Worm (Caenorhabditis elegans) whole organism, mixed stage, embryonic: Measurements from ENCODE around the gene ZK370.6.

Source experiments
- M03D4.4 ChIP-seq: sonication (generic microtip); optimal IDR thresholded peaks from 2 replicates; lab custom pipeline; 2017; ENCODE audit warnings: mild to moderate bottlenecking, missing genetic modification characterization, missing compliant biosample characterization
- bed-3 ChIP-seq: fragments of 200-800 bp; sonication (Bioruptor generic); optimal IDR thresholded peaks from 3 replicates; lab custom pipeline; 2018; ENCODE audit warnings: mild to moderate bottlenecking, missing genetic modification characterization, moderate library complexity, missing compliant biosample characterization
- blmp-1 ChIP-seq: fragments of 150-350 bp; optimal IDR thresholded peaks from 2 replicates; lab custom pipeline; 2014; ENCODE audit warnings: missing biosample characterization, missing genetic modification characterization
- ceh-39 ChIP-seq: fragments of 150-350 bp; optimal IDR thresholded peaks from 2 replicates; lab custom pipeline; 2014; ENCODE audit warnings: missing biosample characterization, missing genetic modification characterization
- ceh-43 ChIP-seq: fragments of 200-800 bp; sonication (Bioruptor generic); optimal IDR thresholded peaks from 2 replicates; lab custom pipeline; 2018; ENCODE audit warnings: mild to moderate bottlenecking, missing genetic modification characterization, moderate library complexity, missing compliant biosample characterization
- ceh-83 ChIP-seq: fragments of 200-800 bp; sonication (Bioruptor generic); optimal IDR thresholded peaks from 2 replicates; lab custom pipeline; 2018; ENCODE audit warnings: mild to moderate bottlenecking, missing genetic modification characterization, missing compliant biosample characterization
- ces-1 ChIP-seq: fragments of 150-350 bp; optimal IDR thresholded peaks from 2 replicates; lab custom pipeline; 2014; ENCODE audit warnings: missing biosample characterization, missing genetic modification reagents, missing genetic modification characterization
- cnd-1 ChIP-seq: fragments of 200-800 bp; sonication (Bioruptor generic); optimal IDR thresholded peaks from 2 replicates; lab custom pipeline; 2018; ENCODE audit warnings: mild to moderate bottlenecking, missing genetic modification characterization, missing compliant biosample characterization
- drap-1 ChIP-seq: fragments of 200-800 bp; sonication (Bioruptor generic); optimal IDR thresholded peaks from 3 replicates; lab custom pipeline; 2018; ENCODE audit warnings: mild to moderate bottlenecking, missing genetic modification characterization, missing compliant biosample characterization
- elt-1 ChIP-seq: sonication (generic microtip); optimal IDR thresholded peaks from 2 replicates; lab custom pipeline; 2017; ENCODE audit warnings: missing genetic modification characterization, mild to moderate bottlenecking, missing compliant biosample characterization, antibody characterized with exemption, moderate library complexity, borderline replicate concordance; ENCODE audit not compliant: insufficient read depth
- elt-3 ChIP-seq: fragments of 150-350 bp; optimal IDR thresholded peaks from 2 replicates; lab custom pipeline; 2014; ENCODE audit warnings: missing biosample characterization, missing genetic modification characterization
- flh-1 ChIP-seq: fragments of 200-800 bp; sonication (Bioruptor generic); optimal IDR thresholded peaks from 2 replicates; lab custom pipeline; 2018; ENCODE audit warnings: mild to moderate bottlenecking, missing genetic modification characterization, moderate library complexity, missing compliant biosample characterization
- ham-2 ChIP-seq: fragments of 200-800 bp; sonication (Bioruptor generic); optimal IDR thresholded peaks from 2 replicates; lab custom pipeline; 2018; ENCODE audit warnings: mild to moderate bottlenecking, missing genetic modification characterization, missing compliant biosample characterization
- hlh-1 ChIP-seq: fragments of 150-350 bp; optimal IDR thresholded peaks from 2 replicates; lab custom pipeline; 2014; ENCODE audit warnings: missing biosample characterization, missing genetic modification reagents, missing genetic modification characterization
- lin-13 ChIP-seq: fragments of 150-350 bp; optimal IDR thresholded peaks from 2 replicates; lab custom pipeline; 2014; ENCODE audit warnings: missing biosample characterization, missing genetic modification characterization
- lin-32 ChIP-seq: fragments of 200-800 bp; sonication (Bioruptor generic); optimal IDR thresholded peaks from 2 replicates; lab custom pipeline; 2018; ENCODE audit warnings: mild to moderate bottlenecking, missing genetic modification characterization, missing compliant biosample characterization
- lsy-2 ChIP-seq: fragments of 150-350 bp; optimal IDR thresholded peaks from 2 replicates; lab custom pipeline; 2014; ENCODE audit warnings: missing biosample characterization, missing genetic modification characterization
- mab-5 ChIP-seq: fragments of 150-350 bp; optimal IDR thresholded peaks from 2 replicates; lab custom pipeline; 2014; ENCODE audit warnings: missing biosample characterization, missing genetic modification characterization
- mep-1 ChIP-seq: fragments of 150-350 bp; optimal IDR thresholded peaks from 2 replicates; lab custom pipeline; 2017; ENCODE audit warnings: missing biosample characterization, missing genetic modification reagents, missing genetic modification characterization, inconsistent platforms
- mls-2 ChIP-seq: sonication (generic microtip); optimal IDR thresholded peaks from 2 replicates; lab custom pipeline; 2016; ENCODE audit warnings: mild to moderate bottlenecking, missing genetic modification characterization, moderate library complexity, missing compliant biosample characterization
- nhr-12 ChIP-seq: fragments of 150-350 bp; optimal IDR thresholded peaks from 2 replicates; lab custom pipeline; 2014; ENCODE audit warnings: missing biosample characterization, missing genetic modification characterization
- nhr-2 ChIP-seq: fragments of 150-350 bp; optimal IDR thresholded peaks from 2 replicates; lab custom pipeline; 2014; ENCODE audit warnings: missing biosample characterization, missing genetic modification characterization
- nhr-237 ChIP-seq: fragments of 150-350 bp; optimal IDR thresholded peaks from 2 replicates; lab custom pipeline; 2014; ENCODE audit warnings: missing biosample characterization, missing genetic modification characterization
- nhr-28 ChIP-seq: fragments of 150-350 bp; optimal IDR thresholded peaks from 2 replicates; lab custom pipeline; 2014; ENCODE audit warnings: missing biosample characterization, missing genetic modification characterization
- nhr-76 ChIP-seq: sonication (generic microtip); optimal IDR thresholded peaks from 2 replicates; lab custom pipeline; 2017; ENCODE audit warnings: missing biosample characterization, missing genetic modification characterization
- pha-4 ChIP-seq: fragments of 150-350 bp; optimal IDR thresholded peaks from 2 replicates; lab custom pipeline; 2018; ENCODE audit warnings: missing biosample characterization, missing genetic modification reagents, missing genetic modification characterization
- sem-2 ChIP-seq: fragments of 200-800 bp; sonication (Bioruptor generic); optimal IDR thresholded peaks from 2 replicates; lab custom pipeline; 2018; ENCODE audit warnings: mild to moderate bottlenecking, missing genetic modification characterization, missing compliant biosample characterization
- snpc-4 ChIP-seq: fragments of 150-350 bp; optimal IDR thresholded peaks from 2 replicates; lab custom pipeline; 2014; ENCODE audit warnings: missing biosample characterization, missing genetic modification characterization
- sptf-1 ChIP-seq: sonication (generic microtip); optimal IDR thresholded peaks from 2 replicates; lab custom pipeline; 2017; ENCODE audit warnings: mild to moderate bottlenecking, missing genetic modification characterization, moderate library complexity, missing compliant biosample characterization
- tbx-8 ChIP-seq: fragments of 200-800 bp; sonication (Bioruptor generic); optimal IDR thresholded peaks from 2 replicates; lab custom pipeline; 2018; ENCODE audit warnings: mild to moderate bottlenecking, missing genetic modification characterization, moderate library complexity, missing compliant biosample characterization
- unc-120 ChIP-seq: sonication (generic microtip); optimal IDR thresholded peaks from 2 replicates; lab custom pipeline; 2017; ENCODE audit warnings: missing genetic modification characterization, missing compliant biosample characterization; ENCODE audit not compliant: poor library complexity, severe bottlenecking
- unc-39 ChIP-seq: fragments of 150-350 bp; optimal IDR thresholded peaks from 2 replicates; lab custom pipeline; 2014; ENCODE audit warnings: missing biosample characterization, missing genetic modification characterization
- unc-62 ChIP-seq: fragments of 150-350 bp; optimal IDR thresholded peaks from 2 replicates; lab custom pipeline; 2014; ENCODE audit warnings: missing biosample characterization, missing genetic modification reagents, missing genetic modification characterization
- zip-8 ChIP-seq: fragments of 150-350 bp; optimal IDR thresholded peaks from 2 replicates; lab custom pipeline; 2014; ENCODE audit warnings: missing biosample characterization, missing genetic modification characterization
- ztf-11 ChIP-seq: fragments of 150-350 bp; optimal IDR thresholded peaks from 2 replicates; lab custom pipeline; 2014; ENCODE audit warnings: missing biosample characterization, missing genetic modification characterization

Gene ZK370.6

DNA sequence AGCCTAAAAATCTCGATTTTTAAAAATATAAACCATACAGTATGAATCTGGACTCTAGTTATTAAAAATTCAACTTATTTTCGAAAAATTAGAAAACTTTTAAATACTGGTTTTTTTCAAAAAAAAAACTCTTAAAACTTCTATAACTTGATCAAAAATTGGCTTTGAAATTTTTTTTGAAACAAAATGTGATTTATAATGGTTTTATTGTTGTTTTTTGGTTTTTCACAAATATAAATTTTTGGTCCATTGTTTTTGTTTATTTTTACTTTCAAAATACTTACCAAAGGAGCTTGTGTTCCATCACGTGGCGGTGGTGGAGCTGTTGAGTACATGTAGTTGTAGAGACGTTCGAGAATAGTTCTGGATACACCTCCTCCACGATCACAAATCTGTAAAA lies 5.4 kb downstream of the ZK370.6 start:
- TF ChIP-seq unc-62 (GFP tag; lab: Kevin White, UChicago) (no peak), sem-2 (GFP tag; lab: Kevin White, UChicago) (no peak), cnd-1 (tag; lab: Kevin White, UChicago) (no peak), hlh-1 (no peak), snpc-4 (tag; lab: Kevin White, UChicago) (no peak), lin-32 (no peak), ztf-11 (no peak), mep-1 (tag; lab: Kevin White, UChicago) (no peak), unc-39 (tag; lab: Kevin White, UChicago) (no peak), M03D4.4 (no peak), nhr-76 (tag; lab: Kevin White, UChicago) (no peak), elt-3 (tag; lab: Kevin White, UChicago) (no peak), unc-120 (tag; lab: Kevin White, UChicago) (no peak)

DNA sequence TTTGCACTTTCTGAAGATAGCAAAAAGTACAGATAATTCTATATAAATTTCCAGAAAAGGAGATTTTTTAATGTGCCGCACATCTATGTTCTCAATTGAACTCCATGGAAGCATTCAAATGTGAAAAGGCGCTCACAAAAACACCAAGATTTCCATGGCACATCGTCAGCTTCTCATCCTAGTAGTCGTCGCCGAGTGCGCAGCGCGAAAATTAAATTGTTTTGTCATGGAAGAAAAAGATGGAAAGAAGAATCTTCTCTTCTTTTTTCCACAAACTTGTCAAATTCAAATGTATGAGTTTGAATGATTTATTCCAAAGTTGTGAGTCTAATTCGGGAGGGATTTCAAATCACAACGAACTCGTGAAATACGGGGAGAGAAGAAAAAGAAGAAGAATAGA lies 6.3 kb downstream of the ZK370.6 start:
- TF ChIP-seq sptf-1 (tag; lab: Kevin White, UChicago) (no peak), ces-1 (peak; percentile 81)

DNA sequence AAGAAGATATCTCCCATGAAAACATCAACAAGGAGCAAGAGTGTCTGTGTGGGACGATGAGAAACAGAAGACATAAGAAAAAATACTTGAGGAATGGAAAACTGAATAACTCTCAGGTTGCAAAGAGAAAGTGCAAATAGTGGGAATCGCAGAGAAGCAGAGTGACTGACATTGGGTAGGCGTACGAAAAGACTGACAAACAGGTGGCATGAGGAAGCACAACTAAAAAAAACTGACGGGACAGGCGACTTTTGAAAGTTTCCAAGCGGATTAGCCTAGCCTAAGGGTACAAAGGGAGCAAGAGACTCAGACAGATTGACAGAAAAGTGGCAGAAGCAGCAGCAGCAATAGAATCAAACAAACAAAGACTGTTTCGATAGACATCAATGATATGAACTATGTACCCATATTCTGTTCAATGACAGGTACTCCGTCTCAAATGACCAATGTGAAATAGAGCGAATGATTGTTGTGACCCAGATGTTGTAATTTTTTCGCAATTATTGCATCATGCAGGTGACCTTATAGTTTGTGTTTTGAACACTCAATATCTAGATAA lies 9.2 kb downstream of the ZK370.6 start:
- TF ChIP-seq nhr-237 (tag; lab: Kevin White, UChicago) (peak; percentile 21), ham-2 (GFP tag; lab: Kevin White, UChicago) (no peak), ztf-11 (no peak), blmp-1 (no peak), unc-39 (tag; lab: Kevin White, UChicago) (no peak), ces-1 (no peak), sptf-1 (tag; lab: Kevin White, UChicago) (no peak), pha-4 (tag; lab: Kevin White, UChicago) (no peak), nhr-28 (tag; lab: Kevin White, UChicago) (no peak), flh-1 (GFP tag; lab: Kevin White, UChicago) (no peak), nhr-76 (tag; lab: Kevin White, UChicago) (no peak), drap-1 (GFP tag; lab: Kevin White, UChicago) (no peak), ceh-83 (no peak), mls-2 (tag; lab: Kevin White, UChicago) (no peak), unc-120 (tag; lab: Kevin White, UChicago) (peak; percentile 39), zip-8 (tag; lab: Kevin White, UChicago) (peak; percentile 26), ceh-39 (tag; lab: Kevin White, UChicago) (no peak), lin-32 (no peak), unc-62 (GFP tag; lab: Kevin White, UChicago) (peak; percentile 74), bed-3 (no peak), tbx-8 (GFP tag; lab: Kevin White, UChicago) (no peak), elt-3 (tag; lab: Kevin White, UChicago) (no peak), elt-1 (tag; lab: Kevin White, UChicago) (no peak), lin-13 (tag; lab: Kevin White, UChicago) (no peak), ceh-43 (GFP tag; lab: Kevin White, UChicago) (no peak), hlh-1 (peak; percentile 70), snpc-4 (tag; lab: Kevin White, UChicago) (no peak), mep-1 (tag; lab: Kevin White, UChicago) (no peak), nhr-12 (tag; lab: Kevin White, UChicago) (no peak), lsy-2 (tag; lab: Kevin White, UChicago) (no peak), mab-5 (no peak), nhr-2 (tag; lab: Kevin White, UChicago) (no peak), M03D4.4 (no peak), sem-2 (GFP tag; lab: Kevin White, UChicago) (no peak), cnd-1 (tag; lab: Kevin White, UChicago) (no peak)

DNA sequence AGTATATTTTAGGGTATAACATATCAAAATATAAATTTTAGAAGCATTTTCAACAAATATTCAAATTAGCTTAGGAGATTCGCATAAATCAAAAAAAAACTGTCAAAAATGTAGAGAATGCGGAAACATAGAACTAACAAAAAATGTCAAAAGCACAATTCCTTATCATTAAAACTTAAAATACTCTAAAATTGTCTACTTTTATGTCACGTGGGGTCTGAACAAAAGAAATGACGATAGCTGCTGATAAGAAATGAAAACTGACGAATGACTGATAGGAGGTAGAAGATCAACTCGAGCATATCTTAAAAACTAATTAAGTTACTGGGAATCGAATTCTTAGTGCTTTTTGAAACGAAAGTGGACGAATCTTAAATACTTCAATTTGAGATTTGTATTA lies 10.0 kb downstream of the ZK370.6 start:
- TF ChIP-seq ham-2 (GFP tag; lab: Kevin White, UChicago) (no peak), ces-1 (no peak), mab-5 (no peak), bed-3 (no peak), sem-2 (GFP tag; lab: Kevin White, UChicago) (no peak), unc-62 (GFP tag; lab: Kevin White, UChicago) (no peak), M03D4.4 (no peak), nhr-237 (tag; lab: Kevin White, UChicago) (no peak), pha-4 (tag; lab: Kevin White, UChicago) (no peak)
